Fruit fly (Drosophila melanogaster) whole organism, adult: ENCODE measurements around the gene TwdlJ.

Experiments used
- Hr96 ChIP-seq: fragments of 200-800 bp; sonication (Bioruptor generic); optimal IDR thresholded peaks from 2 replicates; lab custom pipeline; 2016; ENCODE audit warnings: missing biosample characterization, missing genetic modification characterization
- Mnt ChIP-seq: fragments of 200-800 bp; sonication (Bioruptor generic); optimal IDR thresholded peaks from 2 replicates; lab custom pipeline; 2016; ENCODE audit warnings: missing biosample characterization, mild to moderate bottlenecking, missing genetic modification characterization
- cic ChIP-seq: fragments of 200-800 bp; sonication (Bioruptor generic); optimal IDR thresholded peaks from 2 replicates; lab custom pipeline; 2017; ENCODE audit warnings: missing biosample characterization, mild to moderate bottlenecking, missing genetic modification characterization, moderate library complexity
- kay ChIP-seq: fragments of 200-800 bp; sonication (Bioruptor generic); peaks from one replicate; lab custom pipeline; 2016; ENCODE audit warnings: missing biosample characterization, missing genetic modification characterization, borderline replicate concordance
- tj ChIP-seq: fragments of 200-800 bp; sonication (Bioruptor generic); optimal IDR thresholded peaks from 3 replicates; lab custom pipeline; 2017; ENCODE audit warnings: missing biosample characterization, mild to moderate bottlenecking, missing genetic modification characterization, moderate library complexity

- TF ChIP-seq tj (GFP tag; lab: Kevin White, UChicago) (no peak), Hr96 (no peak), Mnt (GFP tag; lab: Kevin White, UChicago) (no peak), cic (GFP tag; lab: Kevin White, UChicago) (no peak), kay (GFP tag; lab: Kevin White, UChicago) (no peak)
Observed at dm6 chr3R:26629618-26630017, at the start of gene TwdlJ.
